Worm (Caenorhabditis elegans): ENCODE data around the gene C14C10.5.
A peak's percentile ranks its signal among the peaks of the same experiment; 100 is the strongest.

Gene C14C10.5

DNA sequence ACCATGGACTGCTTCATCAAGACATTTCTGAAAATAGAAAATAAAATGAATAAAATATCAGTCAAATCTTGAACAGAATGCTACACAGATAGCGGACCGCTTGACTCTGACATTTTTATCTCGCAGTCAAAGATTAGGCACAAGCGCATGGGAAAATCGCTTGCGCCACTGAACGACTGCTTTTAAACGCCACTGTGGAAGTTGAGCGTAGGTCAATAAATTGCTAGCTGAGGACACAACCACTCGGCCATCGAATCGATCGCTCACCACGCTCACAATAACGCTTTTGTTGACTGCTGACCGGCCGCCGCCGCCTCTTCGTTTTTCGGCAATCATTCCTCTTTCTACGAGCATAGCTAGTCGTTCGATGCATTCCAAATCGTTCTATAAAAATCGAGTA lies 3.2 kb upstream of the C14C10.5 start (continued):
- no peak for TF ChIP-seq lim-6 (tag; optimal IDR thresholded peaks at IDR 0.05)
- TF ChIP-seq Y22D7AL.16 (tag; optimal IDR thresholded peaks at IDR 0.05) = peak; percentile 40
- peak; percentile 49 for TF ChIP-seq nfya-1 (tag; optimal IDR thresholded peaks at IDR 0.05)
- peak; percentile 42 for TF ChIP-seq pat-9 (tag; optimal IDR thresholded peaks at IDR 0.05)
- peak; percentile 33 for TF ChIP-seq hlh-15 (tag; optimal IDR thresholded peaks at IDR 0.05)
- peak; percentile 48 for TF ChIP-seq pros-1 (tag; optimal IDR thresholded peaks at IDR 0.05)
- no peak for TF ChIP-seq hlh-30 (tag; optimal IDR thresholded peaks at IDR 0.05; ENCODE audit: insufficient read depth)
- TF ChIP-seq pqm-1 (tag; optimal IDR thresholded peaks at IDR 0.05) = no peak
- TF ChIP-seq pag-3 (tag; optimal IDR thresholded peaks at IDR 0.05; ENCODE audit: borderline replicate concordance) = no peak
- TF ChIP-seq che-1 (tag; optimal IDR thresholded peaks at IDR 0.05) = peak; percentile 66
- peak; percentile 65 for TF ChIP-seq ztf-16 (tag; optimal IDR thresholded peaks at IDR 0.05)
- no peak for TF ChIP-seq fkh-10 (GFP tag; optimal IDR thresholded peaks at IDR 0.05)
- peak; percentile 28 for TF ChIP-seq sdc-2 (tag; optimal IDR thresholded peaks at IDR 0.05)
- peak; percentile 48 for TF ChIP-seq zip-5 (tag; optimal IDR thresholded peaks at IDR 0.05)
- TF ChIP-seq lin-11 (tag; optimal IDR thresholded peaks at IDR 0.05) = peak; percentile 54
- no peak for TF ChIP-seq ahr-1 (tag; optimal IDR thresholded peaks at IDR 0.05)

ce11 chrV:12599110-12599509 lies 882 bp upstream of the C14C10.5 start, which contains the start of the genes C14C10.10 and ril-2:
Gene C14C10.10 (minus strand): TSS chrV:12599128.
Gene ril-2 (minus strand): TSS chrV:12599157.
- TF ChIP-seq hlh-30 (tag; optimal IDR thresholded peaks at IDR 0.05; ENCODE audit: insufficient read depth) = no peak
- no peak for TF ChIP-seq sox-2 (GFP tag; IDR thresholded peaks at IDR 0.05)
- no peak for TF ChIP-seq ref-2 (tag; optimal IDR thresholded peaks at IDR 0.05)
- no peak for TF ChIP-seq ceh-48 (tag; optimal IDR thresholded peaks at IDR 0.05)
- no peak for TF ChIP-seq tbx-2 (tag; optimal IDR thresholded peaks at IDR 0.05)
- TF ChIP-seq T23F11.4 (GFP tag; optimal IDR thresholded peaks at IDR 0.05) = no peak
- no peak for TF ChIP-seq ceh-24 (tag; optimal IDR thresholded peaks at IDR 0.05)
- no peak for TF ChIP-seq C08G9.2 (tag; optimal IDR thresholded peaks at IDR 0.05)
- no peak for TF ChIP-seq F13H6.1 (tag; optimal IDR thresholded peaks at IDR 0.05)
- TF ChIP-seq ceh-2 (tag; optimal IDR thresholded peaks at IDR 0.05) = no peak
- no peak for TF ChIP-seq ahr-1 (tag; optimal IDR thresholded peaks at IDR 0.05)
- no peak for TF ChIP-seq ttx-3 (tag; optimal IDR thresholded peaks at IDR 0.05)
- no peak for TF ChIP-seq pros-1 (tag; optimal IDR thresholded peaks at IDR 0.05)
- TF ChIP-seq sox-4 (tag; optimal IDR thresholded peaks at IDR 0.05) = no peak
- TF ChIP-seq dve-1 (tag; optimal IDR thresholded peaks at IDR 0.05) = no peak
- no peak for TF ChIP-seq odd-2 (tag; optimal IDR thresholded peaks at IDR 0.05)
- TF ChIP-seq ceh-45 (GFP tag; IDR thresholded peaks at IDR 0.05) = no peak
- TF ChIP-seq npax-4 (tag; optimal IDR thresholded peaks at IDR 0.05) = no peak
- TF ChIP-seq nhr-232 (tag; optimal IDR thresholded peaks at IDR 0.05) = no peak

- TF ChIP-seq fkh-10 (GFP tag; optimal IDR thresholded peaks at IDR 0.05) = no peak
- TF ChIP-seq K09A11.1 (tag; optimal IDR thresholded peaks at IDR 0.05; ENCODE audit: insufficient read depth) = no peak
- TF ChIP-seq syd-9 (tag; optimal IDR thresholded peaks at IDR 0.05) = no peak
- no peak for TF ChIP-seq ref-2 (tag; optimal IDR thresholded peaks at IDR 0.05)
- no peak for TF ChIP-seq ceh-22 (tag; optimal IDR thresholded peaks at IDR 0.05)
- TF ChIP-seq sox-2 (GFP tag; IDR thresholded peaks at IDR 0.05) = no peak
- TF ChIP-seq unc-86 (tag; optimal IDR thresholded peaks at IDR 0.05) = no peak
- TF ChIP-seq tbx-2 (tag; optimal IDR thresholded peaks at IDR 0.05) = no peak
- TF ChIP-seq F13H6.1 (tag; optimal IDR thresholded peaks at IDR 0.05) = no peak
- no peak for TF ChIP-seq ceh-2 (tag; optimal IDR thresholded peaks at IDR 0.05)
- no peak for TF ChIP-seq ceh-48 (tag; optimal IDR thresholded peaks at IDR 0.05)
- no peak for TF ChIP-seq pha-2 (tag; optimal IDR thresholded peaks at IDR 0.05)
Measured at ce11 chrV:12601835-12602234, 1.8 kb downstream of the C14C10.5 start.

ce11 chrV:12607113-12607512 lies 7.1 kb downstream of the C14C10.5 start, which contains the start of gene erg-28:
Gene erg-28 (plus strand): TSS chrV:12607413.
- TF ChIP-seq unc-55 (GFP tag; optimal IDR thresholded peaks at IDR 0.05) (no peak), lin-11 (tag; optimal IDR thresholded peaks at IDR 0.05) (no peak)

Data from whole organism, late embryonic.